Fruit fly (Drosophila melanogaster) whole organism, embryonic: ENCODE data around the gene Aprt.
A peak's percentile ranks its signal among the peaks of the same experiment; 100 is the strongest.

ENCODE experiments used
- Aef1 ChIP-seq: fragments of 200-800 bp; sonication (Bioruptor generic); IDR thresholded peaks from 3 replicates; pipeline ENCODE4 v1.3.6; 2022; ENCODE audit warnings: missing biosample characterization, missing genetic modification characterization
- Atf3 ChIP-seq: fragments of 200-800 bp; sonication (Bioruptor generic); optimal IDR thresholded peaks from 3 replicates; lab custom pipeline; 2016; ENCODE audit warnings: missing biosample characterization, missing genetic modification characterization
- BEAF-32 ChIP-seq: fragments of 200-800 bp; sonication (Bioruptor generic); optimal IDR thresholded peaks from 3 replicates; lab custom pipeline; 2017; ENCODE audit warnings: missing biosample characterization, missing genetic modification characterization, mild to moderate bottlenecking, moderate library complexity, missing genetic modification reagents
- Bdp1 ChIP-seq: fragments of 200-800 bp; sonication (Bioruptor generic); optimal IDR thresholded peaks from 3 replicates; lab custom pipeline; 2016; ENCODE audit warnings: missing biosample characterization, missing genetic modification characterization
- Blimp-1 ChIP-seq: fragments of 200-800 bp; sonication (Bioruptor generic); optimal IDR thresholded peaks from 3 replicates; lab custom pipeline; 2018; ENCODE audit warnings: missing biosample characterization, missing genetic modification characterization, mild to moderate bottlenecking, moderate library complexity, missing genetic modification reagents
- BtbVII ChIP-seq: fragments of 200-800 bp; sonication (Bioruptor generic); optimal IDR thresholded peaks from 3 replicates; lab custom pipeline; 2017; ENCODE audit warnings: missing biosample characterization, mild to moderate bottlenecking, missing genetic modification characterization
- CG1024 ChIP-seq: fragments of 200-800 bp; sonication (Bioruptor generic); IDR thresholded peaks from 2 replicates; pipeline ENCODE4 v1.3.6; 2022; ENCODE audit warnings: missing biosample characterization, missing genetic modification characterization
- CG10543 ChIP-seq: fragments of 200-800 bp; sonication (Bioruptor generic); optimal IDR thresholded peaks from 3 replicates; lab custom pipeline; 2017; ENCODE audit warnings: missing biosample characterization, mild to moderate bottlenecking, missing genetic modification characterization, moderate library complexity
- CG12104 ChIP-seq: fragments of 200-800 bp; sonication (Bioruptor generic); optimal IDR thresholded peaks from 3 replicates; lab custom pipeline; 2016; ENCODE audit warnings: missing biosample characterization, missing genetic modification characterization
- CG12769 ChIP-seq: fragments of 200-800 bp; sonication (Bioruptor generic); optimal IDR thresholded peaks from 2 replicates; lab custom pipeline; 2019; ENCODE audit warnings: missing biosample characterization, mild to moderate bottlenecking, missing genetic modification characterization, moderate library complexity
- CG13123 ChIP-seq: fragments of 200-800 bp; sonication (Bioruptor generic); optimal IDR thresholded peaks from 2 replicates; lab custom pipeline; 2016; ENCODE audit warnings: missing biosample characterization, missing genetic modification characterization
- CG13296 ChIP-seq: fragments of 200-800 bp; sonication (Bioruptor generic); optimal IDR thresholded peaks from 3 replicates; lab custom pipeline; 2018; ENCODE audit warnings: missing biosample characterization, mild to moderate bottlenecking, missing genetic modification characterization
- CG14860 ChIP-seq: fragments of 200-800 bp; sonication (Bioruptor generic); IDR thresholded peaks from 3 replicates; pipeline ENCODE4 v1.3.6; 2022; ENCODE audit warnings: missing biosample characterization, missing genetic modification characterization; ENCODE audit not compliant: partially characterized antibody
- CG17802 ChIP-seq: fragments of 200-800 bp; sonication (Bioruptor generic); optimal IDR thresholded peaks from 2 replicates; lab custom pipeline; 2018; ENCODE audit warnings: missing biosample characterization, mild to moderate bottlenecking, missing genetic modification characterization, moderate library complexity
- CG18599 ChIP-seq: fragments of 200-800 bp; sonication (Bioruptor generic); optimal IDR thresholded peaks from 3 replicates; lab custom pipeline; 2017; ENCODE audit warnings: missing biosample characterization, missing genetic modification characterization, mild to moderate bottlenecking, moderate library complexity, missing genetic modification reagents
- CG18619 ChIP-seq: fragments of 200-800 bp; sonication (Bioruptor generic); optimal IDR thresholded peaks from 3 replicates; lab custom pipeline; 2017; ENCODE audit warnings: missing biosample characterization, mild to moderate bottlenecking, missing genetic modification characterization
- CG2120 ChIP-seq: fragments of 200-800 bp; sonication (Bioruptor generic); optimal IDR thresholded peaks from 3 replicates; lab custom pipeline; 2016; ENCODE audit warnings: missing biosample characterization, missing genetic modification characterization
- CG2129 ChIP-seq: fragments of 200-800 bp; sonication (Bioruptor generic); IDR thresholded peaks from 2 replicates; pipeline ENCODE4 v1.3.6; 2022; ENCODE audit warnings: missing biosample characterization, missing genetic modification characterization; ENCODE audit not compliant: partially characterized antibody
- CG33557 ChIP-seq: fragments of 200-800 bp; sonication (Bioruptor generic); optimal IDR thresholded peaks from 2 replicates; lab custom pipeline; 2019; ENCODE audit warnings: missing biosample characterization, mild to moderate bottlenecking, missing genetic modification characterization, moderate library complexity
- CG34376 ChIP-seq: fragments of 200-800 bp; sonication (Bioruptor generic); optimal IDR thresholded peaks from 2 replicates; lab custom pipeline; 2018; ENCODE audit warnings: missing biosample characterization, mild to moderate bottlenecking, missing genetic modification characterization
- CG4617 ChIP-seq: fragments of 200-800 bp; sonication (Bioruptor generic); optimal IDR thresholded peaks from 3 replicates; lab custom pipeline; 2016; ENCODE audit warnings: missing biosample characterization, missing genetic modification characterization, borderline replicate concordance
- CG8359 ChIP-seq: fragments of 200-800 bp; sonication (Bioruptor generic); optimal IDR thresholded peaks from 2 replicates; lab custom pipeline; 2017; ENCODE audit warnings: missing biosample characterization, mild to moderate bottlenecking, missing genetic modification characterization, borderline replicate concordance
- CTCF ChIP-seq: fragments of 200-800 bp; sonication (Bioruptor generic); optimal IDR thresholded peaks from 2 replicates; lab custom pipeline; 2017; ENCODE audit warnings: missing biosample characterization, mild to moderate bottlenecking, missing genetic modification characterization, moderate library complexity
- CrebB ChIP-seq: fragments of 200-800 bp; sonication (Bioruptor generic); optimal IDR thresholded peaks from 3 replicates; lab custom pipeline; 2018; ENCODE audit warnings: missing biosample characterization, mild to moderate bottlenecking, missing genetic modification characterization
- Dp ChIP-seq: fragments of 200-800 bp; sonication (Bioruptor generic); optimal IDR thresholded peaks from 2 replicates; lab custom pipeline; 2018; ENCODE audit warnings: missing biosample characterization, mild to moderate bottlenecking, missing genetic modification characterization, moderate library complexity
- E2f2 ChIP-seq: fragments of 200-800 bp; sonication (Bioruptor generic); IDR thresholded peaks from 2 replicates; pipeline ENCODE4 v1.3.6; 2022; ENCODE audit warnings: missing biosample characterization, missing genetic modification characterization
- HLH3B ChIP-seq: fragments of 200-800 bp; sonication (Bioruptor generic); IDR thresholded peaks from 2 replicates; pipeline ENCODE4 v1.3.6; 2022; ENCODE audit warnings: missing biosample characterization, missing genetic modification characterization
- MBD-R2 ChIP-seq: fragments of 200-800 bp; sonication (Bioruptor generic); IDR thresholded peaks from 2 replicates; pipeline ENCODE4 v1.3.6; 2022; ENCODE audit warnings: missing biosample characterization, missing genetic modification characterization
- MTF-1 ChIP-seq: fragments of 200-800 bp; sonication (Bioruptor generic); optimal IDR thresholded peaks from 2 replicates; lab custom pipeline; 2018; ENCODE audit warnings: missing biosample characterization, mild to moderate bottlenecking, missing genetic modification characterization, borderline replicate concordance
- Myb ChIP-seq: fragments of 200-800 bp; sonication (Bioruptor generic); optimal IDR thresholded peaks from 2 replicates; lab custom pipeline; 2016; ENCODE audit warnings: missing biosample characterization, missing genetic modification characterization
- NC2α ChIP-seq: fragments of 200-800 bp; sonication (Bioruptor generic); optimal IDR thresholded peaks from 2 replicates; lab custom pipeline; 2016; ENCODE audit warnings: missing biosample characterization, missing genetic modification characterization
- Optix ChIP-seq: fragments of 200-800 bp; sonication (Bioruptor generic); IDR thresholded peaks from 3 replicates; pipeline ENCODE4 v1.3.6; 2022; ENCODE audit warnings: missing biosample characterization, missing genetic modification characterization
- Side ChIP-seq: fragments of 200-800 bp; sonication (Bioruptor generic); optimal IDR thresholded peaks from 2 replicates; lab custom pipeline; 2016; ENCODE audit warnings: missing biosample characterization, missing genetic modification characterization
- Six4 ChIP-seq: fragments of 200-800 bp; sonication (Bioruptor generic); optimal IDR thresholded peaks from 2 replicates; lab custom pipeline; 2016; ENCODE audit warnings: missing biosample characterization, missing genetic modification characterization
- crc ChIP-seq: fragments of 200-800 bp; sonication (Bioruptor generic); optimal IDR thresholded peaks from 2 replicates; lab custom pipeline; 2016; ENCODE audit warnings: missing biosample characterization, missing genetic modification characterization
- dmrt11E ChIP-seq: fragments of 200-800 bp; sonication (Bioruptor generic); optimal IDR thresholded peaks from 3 replicates; lab custom pipeline; 2018; ENCODE audit warnings: missing biosample characterization, mild to moderate bottlenecking, missing genetic modification characterization, moderate library complexity
- dpn ChIP-seq, 2 experiments: fragments of 200-800 bp; sonication (Bioruptor generic); optimal IDR thresholded peaks; 3 replicates each; lab custom pipeline; 2016; ENCODE audit warnings: missing biosample characterization in 2 of 2, missing genetic modification characterization in 2 of 2
- eyg ChIP-seq: fragments of 200-800 bp; sonication (Bioruptor generic); optimal IDR thresholded peaks from 3 replicates; lab custom pipeline; 2016; ENCODE audit warnings: missing biosample characterization, missing genetic modification characterization
- gsb-n ChIP-seq: fragments of 200-800 bp; sonication (Bioruptor generic); optimal IDR thresholded peaks from 3 replicates; lab custom pipeline; 2018; ENCODE audit warnings: missing biosample characterization, mild to moderate bottlenecking, missing genetic modification characterization
- lola ChIP-seq, 3 experiments: fragments of >200 bp in 2 of 3; fragments of 200-800 bp in 1 of 3; sonication (Bioruptor generic) in 1 of 3; optimal IDR thresholded peaks; 2 replicates each; lab custom pipeline; 2017 to 2019; ENCODE audit warnings: missing biosample characterization in 3 of 3, missing genetic modification characterization in 3 of 3, mild to moderate bottlenecking in 1 of 3, moderate library complexity in 1 of 3
- maf-S ChIP-seq: fragments of 200-800 bp; sonication (Bioruptor generic); optimal IDR thresholded peaks from 2 replicates; lab custom pipeline; 2016; ENCODE audit warnings: missing biosample characterization, missing genetic modification characterization
- pros ChIP-seq: fragments of 200-800 bp; sonication (Bioruptor generic); optimal IDR thresholded peaks from 3 replicates; lab custom pipeline; 2019; ENCODE audit warnings: missing biosample characterization, mild to moderate bottlenecking, missing genetic modification characterization, moderate library complexity
- sc ChIP-seq, 3 experiments: fragments of >200 bp in 2 of 3; fragments of 200-800 bp in 1 of 3; sonication (Bioruptor generic) in 1 of 3; optimal IDR thresholded peaks; 2 replicates in 2 of 3; 3 replicates in 1 of 3; lab custom pipeline; 2017; ENCODE audit warnings: mild to moderate bottlenecking in 1 of 3, missing biosample characterization in 1 of 3, missing genetic modification characterization in 1 of 3, missing genetic modification reagents in 1 of 3
- shn ChIP-seq: fragments of 200-800 bp; sonication (Bioruptor generic); optimal IDR thresholded peaks from 3 replicates; lab custom pipeline; 2016; ENCODE audit warnings: missing biosample characterization, missing genetic modification characterization
- slbo ChIP-seq: fragments of 200-800 bp; sonication (Bioruptor generic); IDR thresholded peaks from 2 replicates; pipeline ENCODE4 v1.3.6; 2022; ENCODE audit warnings: missing biosample characterization, missing genetic modification characterization
- tio ChIP-seq: fragments of 200-800 bp; sonication (Bioruptor generic); optimal IDR thresholded peaks from 2 replicates; lab custom pipeline; 2017; ENCODE audit warnings: missing biosample characterization, missing genetic modification characterization, inconsistent platforms
- zfh1 ChIP-seq: fragments of 200-800 bp; sonication (Bioruptor generic); IDR thresholded peaks from 3 replicates; pipeline ENCODE4 v1.3.6; 2022; ENCODE audit warnings: missing biosample characterization, missing genetic modification characterization

Aprt gene

DNA sequence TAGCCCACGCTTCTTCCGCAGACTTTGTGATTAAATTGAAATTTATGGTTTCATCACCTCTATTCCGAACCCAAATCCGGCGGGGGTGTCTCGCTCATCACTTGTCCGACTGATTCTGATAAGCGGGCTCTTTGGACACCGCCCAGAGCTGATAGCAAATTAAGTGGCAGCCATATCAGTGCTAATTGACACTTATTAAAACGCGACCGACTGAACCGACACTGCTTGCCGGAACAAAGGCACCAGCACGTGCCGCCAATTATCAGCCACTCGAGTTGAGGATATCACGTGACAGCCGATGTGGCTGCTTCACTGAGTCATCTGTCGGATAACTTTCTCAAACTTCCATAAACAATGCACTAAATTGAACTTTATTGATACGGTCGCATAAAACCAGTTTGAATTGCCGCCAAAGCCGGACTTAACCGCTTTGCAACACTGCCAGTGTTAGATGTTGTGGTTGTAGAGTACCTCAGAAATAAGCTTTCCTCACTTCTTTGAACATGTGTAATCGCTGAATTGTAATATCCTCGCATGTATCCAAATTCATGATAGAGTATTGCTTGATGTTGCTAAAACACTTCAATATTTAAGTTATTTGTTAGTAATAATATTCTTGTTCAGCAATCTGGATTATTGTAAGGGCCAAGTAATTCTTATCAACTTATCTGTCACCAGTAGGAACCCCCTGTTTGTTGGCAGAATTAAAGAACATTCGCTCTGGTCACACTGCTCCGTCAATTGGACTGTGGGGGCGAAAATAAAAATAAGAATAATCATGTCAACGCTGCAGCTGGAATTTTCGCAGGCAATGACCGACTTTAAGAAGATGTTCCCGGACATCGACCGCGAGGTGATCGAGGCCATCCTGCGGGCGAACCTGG is 28.1 kb downstream of the Aprt start, which contains the start of gene CG12024 (continued):
- peak; percentile 31 for TF ChIP-seq Six4 (GFP tag; lab: Kevin White, UChicago)
- TF ChIP-seq CG18599 (GFP tag; lab: Kevin White, UChicago) = peak; percentile 65
- TF ChIP-seq lola (GFP tag; optimal IDR thresholded peaks at IDR 0.05; lab: Kevin White, UChicago) = peak in 2 of 3 experiments; percentile 62 to 90
- TF ChIP-seq sc (optimal IDR thresholded peaks at IDR 0.05; lab: Kevin White, UChicago) = no peak
- peak; percentile 9 for TF ChIP-seq sc (GFP tag; optimal IDR thresholded peaks at IDR 0.05; lab: Kevin White, UChicago)
- TF ChIP-seq Dp (GFP tag; lab: Kevin White, UChicago) = peak; percentile 91
- TF ChIP-seq HLH3B (GFP tag; lab: Robert Waterston, UW) = no peak; the same call in 1 of the 2 replicates
- TF ChIP-seq CG13296 (GFP tag; lab: Kevin White, UChicago) = peak; percentile 40
- peak; percentile 58 for TF ChIP-seq dmrt11E (tag; lab: Kevin White, UChicago)
- TF ChIP-seq CG4617 (GFP tag; lab: Kevin White, UChicago) = peak; percentile 90
- TF ChIP-seq CG2129 = no peak
- no peak for TF ChIP-seq CG14860 (GFP tag; lab: Robert Waterston, UW)
- peak; percentile 70 for TF ChIP-seq maf-S (GFP tag; lab: Kevin White, UChicago)
- peak; percentile 54 for TF ChIP-seq CG13123 (GFP tag; lab: Kevin White, UChicago)
- TF ChIP-seq BtbVII = no peak
- TF ChIP-seq CrebB (tag; lab: Kevin White, UChicago) = peak; percentile 35
- peak; percentile 62 for TF ChIP-seq BEAF-32 (GFP tag; lab: Kevin White, UChicago)
- peak; percentile 25 for TF ChIP-seq crc
- TF ChIP-seq CG12769 (tag; lab: Kevin White, UChicago) = peak; percentile 87
- TF ChIP-seq CG10543 (GFP tag; lab: Kevin White, UChicago) = peak; percentile 84
- TF ChIP-seq Myb (GFP tag; lab: Kevin White, UChicago) = peak; percentile 52
- no peak for TF ChIP-seq MTF-1 (GFP tag; lab: Kevin White, UChicago)
- TF ChIP-seq CG12104 (GFP tag; lab: Kevin White, UChicago) = peak; percentile 53
- TF ChIP-seq CG33557 (GFP tag; lab: Kevin White, UChicago) = peak; percentile 66
- TF ChIP-seq CG8359 (GFP tag; lab: Kevin White, UChicago) = no peak
- TF ChIP-seq Aef1 (GFP tag; lab: Robert Waterston, UW) = peak; percentile 82
- peak; percentile 51 for TF ChIP-seq Side
- peak; percentile 69 for TF ChIP-seq CG18619
- no peak for TF ChIP-seq Optix (GFP tag; lab: Robert Waterston, UW)
- TF ChIP-seq E2f2 (GFP tag; lab: Robert Waterston, UW) = peak; percentile 94
- peak; percentile 44 for TF ChIP-seq gsb-n (tag; lab: Kevin White, UChicago)
- TF ChIP-seq CTCF = peak; percentile 33
- TF ChIP-seq NC2α (GFP tag; lab: Kevin White, UChicago) = peak; percentile 33
- TF ChIP-seq slbo (GFP tag; lab: Robert Waterston, UW) = peak; percentile 81
- TF ChIP-seq CG1024 (GFP tag; lab: Robert Waterston, UW) = peak; percentile 44
- peak; percentile 78 for TF ChIP-seq shn (GFP tag; lab: Kevin White, UChicago)
- peak; percentile 92 for TF ChIP-seq CG2120
- peak; percentile 72 for TF ChIP-seq Atf3 (GFP tag; lab: Kevin White, UChicago)
- peak; percentile 64 for TF ChIP-seq tio (GFP tag; lab: Kevin White, UChicago)
- TF ChIP-seq CG34376 (GFP tag; lab: Kevin White, UChicago) = no peak
- TF ChIP-seq dpn (GFP tag; optimal IDR thresholded peaks at IDR 0.05; lab: Kevin White, UChicago) = peak; percentile 77 to 78
- TF ChIP-seq zfh1 (GFP tag; lab: Robert Waterston, UW) = peak; percentile 39; the same call in 1 of the 3 replicates
- TF ChIP-seq MBD-R2 (GFP tag; lab: Robert Waterston, UW) = peak; percentile 70
- TF ChIP-seq pros (GFP tag; lab: Kevin White, UChicago) = no peak
- TF ChIP-seq Blimp-1 (GFP tag; lab: Kevin White, UChicago) = peak; percentile 54
- peak; percentile 92 for TF ChIP-seq CG17802 (tag; lab: Kevin White, UChicago)
- peak; percentile 78 for TF ChIP-seq Bdp1 (GFP tag; lab: Kevin White, UChicago)
- no peak for TF ChIP-seq eyg (GFP tag; lab: Kevin White, UChicago)
